Worm (Caenorhabditis elegans) whole organism, early embryonic: ENCODE results near the gene str-136.

Experiments used
- B0310.2 ChIP-seq: sonication (generic microtip); optimal IDR thresholded peaks from 2 replicates; lab custom pipeline; 2016; ENCODE audit warnings: mild to moderate bottlenecking, missing genetic modification characterization, missing compliant biosample characterization
- F13C5.2 ChIP-seq: sonication (generic microtip); optimal IDR thresholded peaks from 2 replicates; lab custom pipeline; 2017; ENCODE audit warnings: mild to moderate bottlenecking, missing genetic modification characterization, inconsistent platforms, missing compliant biosample characterization
- aly-1 ChIP-seq: sonication (generic microtip); optimal IDR thresholded peaks from 2 replicates; lab custom pipeline; 2016; ENCODE audit warnings: missing genetic modification characterization, missing compliant biosample characterization
- ama-1 ChIP-seq: fragments of 150-350 bp; optimal IDR thresholded peaks from 2 replicates; lab custom pipeline; 2014
- ceh-13 ChIP-seq: fragments of 200-800 bp; sonication (Bioruptor generic); optimal IDR thresholded peaks from 2 replicates; lab custom pipeline; 2018; ENCODE audit warnings: mild to moderate bottlenecking, missing genetic modification characterization, missing compliant biosample characterization
- ceh-36 ChIP-seq: sonication (generic microtip); optimal IDR thresholded peaks from 2 replicates; lab custom pipeline; 2016; ENCODE audit warnings: missing genetic modification characterization, inconsistent platforms, missing compliant biosample characterization
- flt-1 ChIP-seq: fragments of 200-800 bp; sonication (Bioruptor generic); IDR thresholded peaks from 2 replicates; pipeline ENCODE4 v1.3.6; 2022; ENCODE audit warnings: missing genetic modification characterization, missing compliant biosample characterization
- hmbx-1 ChIP-seq: sonication (generic microtip); optimal IDR thresholded peaks from 2 replicates; lab custom pipeline; 2016; ENCODE audit warnings: mild to moderate bottlenecking, missing genetic modification characterization, missing compliant biosample characterization
- hmg-4 ChIP-seq: fragments of 200-800 bp; sonication (Bioruptor generic); optimal IDR thresholded peaks from 2 replicates; lab custom pipeline; 2018; ENCODE audit warnings: mild to moderate bottlenecking, missing genetic modification characterization, missing compliant biosample characterization
- hnd-1 ChIP-seq: sonication (generic microtip); optimal IDR thresholded peaks from 2 replicates; lab custom pipeline; 2016; ENCODE audit warnings: missing genetic modification characterization, missing compliant biosample characterization
- pes-1 ChIP-seq: fragments of 200-800 bp; sonication (Bioruptor generic); IDR thresholded peaks from 2 replicates; pipeline ENCODE4 v1.3.6; 2022; ENCODE audit warnings: missing genetic modification reagents, missing genetic modification characterization, missing compliant biosample characterization
- scrt-1 ChIP-seq: fragments of 200-800 bp; sonication (Bioruptor generic); IDR thresholded peaks from 2 replicates; pipeline ENCODE4 v1.3.6; 2022; ENCODE audit warnings: missing genetic modification characterization, missing compliant biosample characterization
- sea-1 ChIP-seq: fragments of 200-800 bp; sonication (Bioruptor generic); conservative IDR thresholded peaks from 2 replicates; pipeline ENCODE4 v1.3.6; 2022; ENCODE audit warnings: missing genetic modification characterization, missing compliant biosample characterization
- tbx-11 ChIP-seq: fragments of 200-800 bp; sonication (Bioruptor generic); IDR thresholded peaks from 2 replicates; pipeline ENCODE4 v1.3.6; 2022; ENCODE audit warnings: missing genetic modification characterization, missing compliant biosample characterization
- tbx-37 ChIP-seq: fragments of 200-800 bp; sonication (Bioruptor generic); conservative IDR thresholded peaks from 2 replicates; pipeline ENCODE4 v1.3.6; 2022; ENCODE audit warnings: missing genetic modification reagents, missing genetic modification characterization, missing compliant biosample characterization

The str-136 gene

DNA sequence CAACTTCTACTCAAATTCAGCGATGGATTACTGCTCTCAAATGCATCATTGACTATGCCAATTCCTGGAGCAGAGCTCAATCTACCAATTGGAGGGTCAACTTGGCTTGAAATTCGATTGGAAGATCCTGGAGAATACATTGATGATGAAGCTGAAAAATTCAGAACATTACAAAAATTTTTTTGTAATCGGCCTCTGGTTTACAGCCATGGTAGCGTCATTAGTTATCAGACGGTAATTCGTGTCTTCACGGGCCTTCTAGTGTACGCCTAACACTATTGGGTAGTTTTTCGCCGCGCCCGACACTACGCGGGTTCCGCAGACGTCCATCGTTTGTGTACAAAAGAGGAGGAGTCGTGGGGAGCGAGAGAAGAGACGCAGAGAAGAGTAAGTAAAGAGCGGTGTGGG lies 50.0 kb downstream of the str-136 start:
- TF ChIP-seq ama-1 (lab: Kevin White, UChicago) (peak; percentile 73), sea-1 (GFP tag; lab: Robert Waterston, UW) (no peak), scrt-1 (no peak), aly-1 (tag; lab: Kevin White, UChicago) (peak; percentile 8), hmbx-1 (tag; lab: Kevin White, UChicago) (no peak), hmg-4 (peak; percentile 23), hnd-1 (tag; lab: Kevin White, UChicago) (no peak), ceh-36 (tag; lab: Kevin White, UChicago) (no peak), tbx-37 (GFP tag; lab: Robert Waterston, UW) (no peak), F13C5.2 (peak; percentile 57), B0310.2 (tag; lab: Kevin White, UChicago) (no peak), ceh-13 (no peak), pes-1 (GFP tag; lab: Robert Waterston, UW) (no peak), flt-1 (no peak), tbx-11 (GFP tag; lab: Robert Waterston, UW) (peak; percentile 30; the same call in 1 of the 2 replicates)
